Fruit fly (Drosophila melanogaster) whole organism, embryonic: Measurements from ENCODE around the gene qm.
A peak's percentile ranks its signal among the peaks of the same experiment; 100 is the strongest.

ENCODE experiments used
- CG10209 ChIP-seq: fragments of 200-800 bp; sonication (Bioruptor generic); optimal IDR thresholded peaks from 3 replicates; lab custom pipeline; 2017; ENCODE audit warnings: missing biosample characterization, mild to moderate bottlenecking, missing genetic modification characterization, missing genetic modification reagents
- CG11085 ChIP-seq: fragments of 200-800 bp; sonication (Bioruptor generic); IDR thresholded peaks from 2 replicates; pipeline ENCODE4 v1.3.6; 2022; ENCODE audit warnings: missing biosample characterization, missing genetic modification characterization
- CG4424 ChIP-seq: fragments of 200-800 bp; sonication (Bioruptor generic); optimal IDR thresholded peaks from 3 replicates; lab custom pipeline; 2016; ENCODE audit warnings: missing biosample characterization, missing genetic modification characterization
- Dref ChIP-seq: fragments of 200-800 bp; sonication (Bioruptor generic); IDR thresholded peaks from 2 replicates; pipeline ENCODE4 v1.3.6; 2022; ENCODE audit warnings: missing biosample characterization, missing genetic modification characterization
- GATAe ChIP-seq: fragments of 200-800 bp; sonication (Bioruptor generic); conservative IDR thresholded peaks from 2 replicates; pipeline ENCODE4 v1.3.6; 2022; ENCODE audit warnings: missing biosample characterization, missing genetic modification characterization
- TFAM ChIP-seq: fragments of 200-800 bp; sonication (Bioruptor generic); optimal IDR thresholded peaks from 2 replicates; lab custom pipeline; 2017; ENCODE audit warnings: missing biosample characterization, missing genetic modification characterization, inconsistent platforms
- dan ChIP-seq: fragments of 200-800 bp; sonication (Bioruptor generic); IDR thresholded peaks from 2 replicates; pipeline ENCODE4 v1.3.6; 2022; ENCODE audit warnings: missing biosample characterization, missing genetic modification characterization
- exex ChIP-seq: fragments of 200-800 bp; sonication (Bioruptor generic); optimal IDR thresholded peaks from 4 replicates; lab custom pipeline; 2018; ENCODE audit warnings: missing biosample characterization, mild to moderate bottlenecking, missing genetic modification characterization, moderate library complexity
- sens ChIP-seq: fragments of 200-800 bp; sonication (Bioruptor generic); peaks from one replicate; lab custom pipeline; 2016; ENCODE audit warnings: missing biosample characterization, missing genetic modification characterization
- sug ChIP-seq: fragments of 200-800 bp; optimal IDR thresholded peaks from 2 replicates; lab custom pipeline; 2019; ENCODE audit warnings: missing biosample characterization, mild to moderate bottlenecking, missing genetic modification characterization, moderate library complexity

The qm gene

DNA sequence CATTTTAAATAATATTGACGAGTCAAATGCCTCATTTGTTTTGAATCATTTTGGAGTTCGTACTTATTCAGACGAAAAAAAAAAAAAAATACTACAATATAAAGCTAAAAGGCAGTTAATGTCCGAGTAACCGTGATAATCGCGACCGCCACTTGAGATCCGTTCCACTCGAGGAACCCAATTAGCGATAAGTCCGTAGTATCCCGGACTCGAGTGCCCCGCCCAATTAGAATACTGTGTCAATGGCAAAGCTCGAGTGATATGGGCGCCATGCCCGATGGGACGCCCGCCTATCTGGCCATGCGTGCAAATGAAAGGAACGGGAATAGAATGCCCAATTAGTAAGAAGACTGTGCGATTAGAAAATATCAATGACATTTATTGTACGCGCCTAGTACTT lies 53.9 kb downstream of the qm start (continued):
- TF ChIP-seq GATAe (GFP tag; lab: Robert Waterston, UW) (peak; percentile 26; the same call in 1 of the 2 replicates), CG4424 (GFP tag; lab: Kevin White, UChicago) (no peak), sens (GFP tag; lab: Kevin White, UChicago) (peak; percentile 21), CG11085 (GFP tag; lab: Robert Waterston, UW) (no peak), exex (tag; lab: Kevin White, UChicago) (peak; percentile 89), Dref (GFP tag; lab: Robert Waterston, UW) (no peak), dan (no peak), CG10209 (GFP tag; lab: Kevin White, UChicago) (no peak), sug (peak; percentile 46), TFAM (GFP tag; lab: Kevin White, UChicago) (no peak)
